Worm (Caenorhabditis elegans): Measurements from ENCODE around the gene K10D11.5.

Gene K10D11.5

ce11 chrIV:13008405-13009208 is 17.0 kb upstream of the K10D11.5 start, which contains the start of gene mbk-2:
mbk-2 (plus strand) TSS chrIV:13009158.
- TF ChIP-seq pqm-1 (tag; optimal IDR thresholded peaks at IDR 0.05) (peak; percentile 38), mes-2 (tag; optimal IDR thresholded peaks at IDR 0.05; ENCODE audit: poor library complexity, severe bottlenecking) (no peak), dmd-6 (GFP tag; IDR thresholded peaks at IDR 0.05) (peak; percentile 7; the same call in 1 of the 2 replicates), nhr-28 (tag; optimal IDR thresholded peaks at IDR 0.05) (peak; percentile 45), hlh-11 (tag; optimal IDR thresholded peaks at IDR 0.05) (peak; percentile 58), aha-1 (tag) (peak; percentile 58), nhr-11 (tag; optimal IDR thresholded peaks at IDR 0.05) (no peak), egl-43 (GFP tag; IDR thresholded peaks at IDR 0.05) (no peak), dve-1 (tag; optimal IDR thresholded peaks at IDR 0.05; ENCODE audit: insufficient read depth) (peak; percentile 58), arid-1 (GFP tag; conservative IDR thresholded peaks at IDR 0.05) (no peak), lin-15B (tag; optimal IDR thresholded peaks at IDR 0.05) (no peak), php-3 (GFP tag; IDR thresholded peaks at IDR 0.05) (peak; percentile 72), lin-13 (GFP tag; optimal IDR thresholded peaks at IDR 0.05) (no peak), hlh-30 (tag; optimal IDR thresholded peaks at IDR 0.05; ENCODE audit: insufficient read depth) (peak; percentile 9), daf-16 (GFP tag; optimal IDR thresholded peaks at IDR 0.05) (no peak), daf-16 (tag; optimal IDR thresholded peaks at IDR 0.05) (peak; percentile 76), unc-39 (tag; optimal IDR thresholded peaks at IDR 0.05) (no peak)

- peak; percentile 42 for TF ChIP-seq mes-2 (tag; optimal IDR thresholded peaks at IDR 0.05; ENCODE audit: poor library complexity, severe bottlenecking)
- TF ChIP-seq aly-2 (tag; optimal IDR thresholded peaks at IDR 0.05) = no peak
- TF ChIP-seq arid-1 (GFP tag; conservative IDR thresholded peaks at IDR 0.05) = no peak
- TF ChIP-seq nhr-11 (tag; optimal IDR thresholded peaks at IDR 0.05) = no peak
- peak; percentile 17 for TF ChIP-seq hlh-11 (tag; optimal IDR thresholded peaks at IDR 0.05)
Observed at ce11 chrIV:12999087-12999486, 7.4 kb upstream of the K10D11.5 start.

ce11 chrIV:12997560-12997959 is 5.9 kb upstream of the K10D11.5 start:
- TF ChIP-seq nhr-25 (tag; optimal IDR thresholded peaks at IDR 0.05; ENCODE audit: borderline replicate concordance, insufficient read depth) = no peak
- TF ChIP-seq madf-5 (GFP tag; IDR thresholded peaks at IDR 0.05) = no peak
- TF ChIP-seq ztf-7 (tag; optimal IDR thresholded peaks at IDR 0.05) = no peak
- TF ChIP-seq zfp-2 (tag; optimal IDR thresholded peaks at IDR 0.05) = no peak
- TF ChIP-seq T26A8.4 (GFP tag; IDR thresholded peaks at IDR 0.05) = no peak
- no peak for TF ChIP-seq php-3 (GFP tag; IDR thresholded peaks at IDR 0.05)
- no peak for TF ChIP-seq mdt-29 (GFP tag; IDR thresholded peaks at IDR 0.05)
- no peak for TF ChIP-seq hlh-11 (tag; optimal IDR thresholded peaks at IDR 0.05)
- TF ChIP-seq nhr-28 (tag; optimal IDR thresholded peaks at IDR 0.05) = peak; percentile 27
- no peak for TF ChIP-seq nhr-102 (tag; optimal IDR thresholded peaks at IDR 0.05)
- TF ChIP-seq duxl-1 (tag; optimal IDR thresholded peaks at IDR 0.05; ENCODE audit: poor library complexity) = no peak
- no peak for TF ChIP-seq lin-15B (tag; optimal IDR thresholded peaks at IDR 0.05)
- no peak for TF ChIP-seq nhr-77 (tag; optimal IDR thresholded peaks at IDR 0.05)
- peak; percentile 48 for TF ChIP-seq hlh-30 (tag; optimal IDR thresholded peaks at IDR 0.05; ENCODE audit: insufficient read depth)

- no peak for TF ChIP-seq F10B5.3 (tag; optimal IDR thresholded peaks at IDR 0.05)
- TF ChIP-seq nhr-10 (tag; optimal IDR thresholded peaks at IDR 0.05) = no peak
- no peak for TF ChIP-seq ceh-32 (tag; optimal IDR thresholded peaks at IDR 0.05; ENCODE audit: poor library complexity)
- no peak for TF ChIP-seq snpc-1.2 (GFP tag; IDR thresholded peaks at IDR 0.05)
- TF ChIP-seq nhr-25 (tag; optimal IDR thresholded peaks at IDR 0.05; ENCODE audit: borderline replicate concordance, insufficient read depth) = no peak
- no peak for TF ChIP-seq egl-43 (GFP tag; IDR thresholded peaks at IDR 0.05)
Observed at ce11 chrIV:12995886-12996285, 4.2 kb upstream of the K10D11.5 start, which contains the start of gene K10D11.7. K10D11.7 (minus strand) TSS chrIV:12995986.

- TF ChIP-seq zfp-3 (GFP tag; conservative IDR thresholded peaks at IDR 0.05) (no peak), Y48G9A.11 (GFP tag; IDR thresholded peaks at IDR 0.05) (no peak), nhr-11 (tag; optimal IDR thresholded peaks at IDR 0.05) (no peak), egl-43 (GFP tag; IDR thresholded peaks at IDR 0.05) (no peak), unc-62 (GFP tag; optimal IDR thresholded peaks at IDR 0.05 in 1 of 2) (no peak), unc-62 (tag; optimal IDR thresholded peaks at IDR 0.05) (no peak), R02D3.7 (tag; optimal IDR thresholded peaks at IDR 0.05) (no peak), lin-39 (tag; optimal IDR thresholded peaks at IDR 0.05) (no peak), saeg-2 (GFP tag; IDR thresholded peaks at IDR 0.05) (no peak), hlh-11 (tag; optimal IDR thresholded peaks at IDR 0.05) (no peak), mxl-3 (GFP tag; optimal IDR thresholded peaks at IDR 0.05) (no peak), dve-1 (tag; optimal IDR thresholded peaks at IDR 0.05; ENCODE audit: insufficient read depth) (no peak), madf-9 (GFP tag; conservative IDR thresholded peaks at IDR 0.05) (no peak), tra-1 (GFP tag; IDR thresholded peaks at IDR 0.05) (no peak)
Observed at ce11 chrIV:12994376-12994775, 2.7 kb upstream of the K10D11.5 start, which contains the start of gene K10D11.4. K10D11.4 (minus strand) TSS chrIV:12994476.

Data from whole organism, L4 larva.